Fruit fly (Drosophila melanogaster): Measurements from ENCODE around the gene Dmtn.
A peak's percentile ranks its signal among the peaks of the same experiment; 100 is the strongest.

The Dmtn gene

DNA sequence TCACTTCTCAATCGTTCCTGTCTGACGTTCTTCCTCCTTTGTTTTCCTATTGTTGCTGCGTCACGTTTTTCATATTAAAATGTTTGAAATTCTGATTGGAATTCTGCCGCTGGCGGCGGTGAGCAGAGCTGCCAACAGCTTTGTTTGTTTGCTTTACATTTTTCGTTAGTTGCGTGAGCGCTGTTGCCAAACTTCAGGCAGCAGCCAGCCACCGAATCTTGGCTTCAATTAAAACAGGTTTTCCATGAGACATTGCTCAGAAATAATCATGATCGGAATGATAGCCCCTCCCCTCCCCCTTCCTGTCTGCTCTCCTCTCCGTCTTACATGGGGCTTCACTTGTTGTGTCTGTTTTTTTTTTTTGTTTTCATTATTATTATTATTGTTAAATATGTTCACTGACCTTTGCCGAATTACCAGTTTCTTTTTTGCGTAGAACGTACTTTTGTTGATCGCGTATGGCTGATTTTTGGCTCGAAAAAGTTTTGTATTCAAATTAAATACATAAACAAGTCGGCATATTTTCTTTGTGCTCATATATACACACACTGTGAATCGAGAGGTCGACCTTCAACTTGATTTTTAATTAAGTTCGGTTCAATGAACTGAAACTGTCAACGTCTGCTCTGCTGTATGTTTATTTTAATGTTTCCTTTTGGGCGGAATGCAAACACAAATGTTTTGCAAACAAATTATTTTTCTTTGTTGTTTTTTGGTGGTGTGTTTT, 20.6 kb upstream of the Dmtn start:
- TF ChIP-seq Dll (optimal IDR thresholded peaks at IDR 0.05) (no peak), CG8478 (optimal IDR thresholded peaks at IDR 0.05) (no peak), usp (GFP tag; optimal IDR thresholded peaks at IDR 0.05) (no peak), EcR (GFP tag; optimal IDR thresholded peaks at IDR 0.05) (no peak), pan (optimal IDR thresholded peaks at IDR 0.05) (no peak), psq (optimal IDR thresholded peaks at IDR 0.05) (no peak)

DNA sequence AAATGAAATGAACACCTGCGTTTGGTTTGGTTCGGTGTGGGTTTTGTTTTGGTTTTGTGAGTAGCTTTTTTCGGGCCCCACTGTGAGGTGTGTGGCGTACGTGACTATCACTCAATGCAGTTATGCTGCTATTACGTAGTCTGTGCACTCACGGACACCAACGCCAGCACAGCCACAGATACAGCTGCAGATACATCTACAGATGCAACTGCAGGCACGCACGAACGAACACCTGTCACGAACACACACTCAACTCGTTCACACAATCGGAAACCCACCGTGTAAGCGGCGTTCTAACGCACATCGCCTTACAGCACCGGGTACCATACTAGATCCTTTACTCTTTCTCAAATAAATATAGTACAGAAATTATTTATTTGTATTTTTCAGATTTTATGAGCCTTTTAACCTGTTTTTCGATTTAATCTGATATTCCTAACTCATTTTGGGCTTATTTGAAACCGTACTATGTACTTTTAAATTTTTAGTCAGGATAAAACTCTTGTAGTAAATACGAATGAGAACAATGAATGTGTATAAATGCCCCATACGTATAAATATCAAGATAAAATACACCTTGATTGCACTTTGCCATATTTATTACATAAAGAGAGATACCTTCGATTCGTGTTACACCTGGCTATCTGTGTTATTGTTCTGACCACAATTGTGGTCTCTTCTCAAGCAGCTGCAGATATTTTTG, 19.9 kb upstream of the Dmtn start:
- TF ChIP-seq EcR (GFP tag; optimal IDR thresholded peaks at IDR 0.05) (no peak), Dll (optimal IDR thresholded peaks at IDR 0.05) (no peak), psq (optimal IDR thresholded peaks at IDR 0.05) (no peak), pan (optimal IDR thresholded peaks at IDR 0.05) (no peak), CG8478 (optimal IDR thresholded peaks at IDR 0.05) (no peak), usp (GFP tag; optimal IDR thresholded peaks at IDR 0.05) (no peak)

DNA sequence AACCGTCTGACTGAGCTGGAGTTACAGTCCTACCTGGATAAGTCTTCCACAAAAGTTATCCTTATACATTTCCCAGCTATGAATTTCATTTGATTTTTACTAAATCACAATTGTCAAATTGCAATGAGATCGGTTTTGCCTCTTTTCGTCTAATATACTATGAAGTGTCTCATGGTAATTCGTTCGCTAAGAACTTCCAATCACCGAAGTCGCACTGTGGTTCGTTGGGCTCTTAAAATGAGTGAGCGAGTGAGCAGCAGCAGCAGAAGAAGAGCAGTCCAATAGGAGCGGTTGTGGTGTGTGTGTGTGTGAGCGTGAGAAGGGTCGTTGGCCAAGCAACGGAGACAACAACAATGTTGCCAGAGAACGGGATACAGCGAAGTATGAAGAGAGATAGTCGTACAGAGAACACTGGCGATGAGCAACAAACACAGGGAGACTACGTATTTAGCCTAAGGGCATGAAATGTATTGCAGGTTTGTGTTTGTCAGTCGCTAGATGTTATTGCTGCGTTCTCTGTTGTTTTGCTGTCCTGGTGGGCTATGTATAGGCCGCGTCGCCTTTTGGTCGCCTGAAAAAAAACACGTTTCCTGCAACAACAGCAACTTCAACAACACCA, 18.4 kb upstream of the Dmtn start:
- TF ChIP-seq EcR (GFP tag; optimal IDR thresholded peaks at IDR 0.05) (peak; percentile 36 to 95), usp (GFP tag; optimal IDR thresholded peaks at IDR 0.05) (no peak), CG8478 (optimal IDR thresholded peaks at IDR 0.05) (no peak)

dm6 chr3R:6423128-6423527, 17.4 kb upstream of the Dmtn start:
- TF ChIP-seq Dll (optimal IDR thresholded peaks at IDR 0.05), result no peak
- TF ChIP-seq CG8478 (optimal IDR thresholded peaks at IDR 0.05), result no peak
- no peak for TF ChIP-seq EcR (GFP tag; optimal IDR thresholded peaks at IDR 0.05)
- TF ChIP-seq psq (optimal IDR thresholded peaks at IDR 0.05), result no peak
- no peak for TF ChIP-seq usp (GFP tag; optimal IDR thresholded peaks at IDR 0.05)
- no peak for TF ChIP-seq pan (optimal IDR thresholded peaks at IDR 0.05)

DNA sequence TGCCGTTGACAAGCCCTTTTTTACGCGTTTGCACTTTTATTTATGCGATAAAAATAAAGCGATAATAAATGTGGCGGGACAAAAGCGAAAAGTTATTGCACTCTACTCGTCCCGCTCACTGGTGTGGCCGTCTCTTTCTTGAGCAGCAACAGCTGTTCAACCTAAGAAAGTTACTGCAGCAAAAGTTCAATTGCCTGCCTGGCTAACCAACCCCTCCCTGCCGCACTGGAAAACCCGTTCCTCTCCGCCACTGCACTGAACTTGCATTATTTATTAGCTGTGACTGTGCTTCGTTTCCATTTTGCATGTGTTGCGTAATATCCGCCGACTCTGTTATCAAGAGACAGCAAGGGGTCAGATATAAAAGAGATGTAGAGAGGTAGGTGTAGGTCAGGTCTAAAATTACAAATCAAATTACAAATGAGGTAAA, 16.0 kb upstream of the Dmtn start:
- peak; percentile 70 to 92 for TF ChIP-seq EcR (GFP tag; optimal IDR thresholded peaks at IDR 0.05)
- TF ChIP-seq CG8478 (optimal IDR thresholded peaks at IDR 0.05), result no peak

DNA sequence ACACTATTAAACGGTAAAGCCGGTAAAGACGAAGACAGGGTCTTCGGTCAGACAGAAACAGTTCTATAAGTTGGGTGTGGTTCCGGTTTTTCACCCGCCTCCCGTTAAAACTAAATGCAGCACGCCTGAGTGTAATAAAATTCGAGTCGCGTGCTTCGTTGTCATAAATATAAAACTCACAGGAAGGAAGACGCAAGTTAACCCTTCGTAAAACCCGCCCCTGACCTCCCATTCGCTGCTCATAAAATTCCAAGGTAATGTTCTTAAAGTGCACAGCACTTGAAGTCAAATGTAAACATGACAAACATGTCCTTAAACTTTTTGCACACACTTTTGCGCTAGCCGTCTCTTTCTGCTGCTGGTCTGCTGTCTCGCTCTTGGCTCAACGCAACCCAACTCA, 15.6 kb upstream of the Dmtn start:
- no peak for TF ChIP-seq pan (optimal IDR thresholded peaks at IDR 0.05)
- no peak for TF ChIP-seq usp (GFP tag; optimal IDR thresholded peaks at IDR 0.05)
- TF ChIP-seq Dll (optimal IDR thresholded peaks at IDR 0.05), result no peak
- TF ChIP-seq psq (optimal IDR thresholded peaks at IDR 0.05), result no peak
- TF ChIP-seq EcR (GFP tag; optimal IDR thresholded peaks at IDR 0.05), result no peak
- TF ChIP-seq CG8478 (optimal IDR thresholded peaks at IDR 0.05), result no peak

DNA sequence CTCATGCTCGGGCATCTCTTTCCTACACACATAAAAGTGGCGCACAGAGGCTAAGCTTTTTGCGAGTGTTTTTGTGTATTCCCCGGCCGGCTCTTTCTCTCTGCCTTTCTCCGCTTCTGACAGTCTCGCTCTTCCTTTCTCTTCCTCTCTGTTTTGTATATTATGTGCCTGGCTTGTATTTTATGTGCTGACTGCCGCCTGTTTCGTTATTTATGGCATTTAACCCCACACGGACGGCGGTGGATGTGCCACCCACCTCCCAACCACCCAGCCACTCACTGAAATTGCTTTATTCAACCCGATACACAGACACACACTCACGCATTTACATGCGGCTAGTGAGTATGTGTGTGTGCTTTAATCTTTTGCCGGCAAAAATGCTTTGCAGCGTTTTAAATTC, 14.2 kb upstream of the Dmtn start:
- TF ChIP-seq psq (optimal IDR thresholded peaks at IDR 0.05) (no peak), usp (GFP tag; optimal IDR thresholded peaks at IDR 0.05) (no peak), pan (optimal IDR thresholded peaks at IDR 0.05) (no peak), Dll (optimal IDR thresholded peaks at IDR 0.05) (no peak), CG8478 (optimal IDR thresholded peaks at IDR 0.05) (no peak), EcR (GFP tag; optimal IDR thresholded peaks at IDR 0.05) (no peak)

DNA sequence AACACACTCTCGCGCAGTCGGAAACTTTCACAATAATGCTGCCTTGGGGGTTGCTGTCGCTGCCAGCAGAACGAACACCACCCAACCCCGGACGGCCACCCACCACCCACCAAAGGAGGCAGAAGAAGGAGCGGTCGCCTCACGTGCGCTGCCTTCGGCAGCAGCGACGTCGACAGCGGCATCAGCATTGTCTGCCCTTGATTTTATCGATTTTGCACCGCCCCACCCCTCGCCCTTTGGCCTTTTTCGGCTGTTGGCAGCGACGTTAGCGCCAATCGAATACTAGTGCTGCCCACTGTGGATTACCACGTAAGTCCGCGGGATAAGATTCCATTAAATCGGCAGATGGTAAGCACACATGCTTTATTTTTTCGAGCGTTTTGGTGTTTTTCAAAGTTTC, 13.4 kb upstream of the Dmtn start:
- TF ChIP-seq EcR (GFP tag; optimal IDR thresholded peaks at IDR 0.05), result no peak

DNA sequence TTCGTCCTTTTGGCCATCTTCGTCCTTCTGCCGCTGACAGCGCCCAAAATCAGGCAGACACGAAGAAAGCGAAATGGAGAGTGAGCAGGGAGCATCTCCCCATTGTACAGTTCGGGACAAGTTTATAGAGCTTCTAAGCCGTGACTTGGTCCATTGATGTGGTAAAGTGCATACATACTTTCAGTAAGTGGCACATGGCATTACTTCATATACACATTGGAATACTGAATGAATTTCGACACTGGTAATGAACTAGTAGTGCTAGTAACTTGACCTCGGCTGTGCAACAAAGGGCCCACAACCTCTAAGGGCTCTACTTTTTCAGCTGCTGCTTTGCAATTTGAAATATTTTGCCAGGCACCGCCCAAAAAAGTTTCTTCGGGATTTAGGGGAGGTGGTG, 10.5 kb upstream of the Dmtn start:
- TF ChIP-seq psq (optimal IDR thresholded peaks at IDR 0.05) (no peak), usp (GFP tag; optimal IDR thresholded peaks at IDR 0.05) (no peak), EcR (GFP tag; optimal IDR thresholded peaks at IDR 0.05) (no peak), pan (optimal IDR thresholded peaks at IDR 0.05) (no peak), CG8478 (optimal IDR thresholded peaks at IDR 0.05) (no peak), Dll (optimal IDR thresholded peaks at IDR 0.05) (no peak)

dm6 chr3R:6414439-6415344, 9.0 kb upstream of the Dmtn start:
- TF ChIP-seq usp (GFP tag; optimal IDR thresholded peaks at IDR 0.05) (no peak), pan (optimal IDR thresholded peaks at IDR 0.05) (no peak), EcR (GFP tag; optimal IDR thresholded peaks at IDR 0.05) (no peak), CG8478 (optimal IDR thresholded peaks at IDR 0.05) (no peak)

- TF ChIP-seq Dll (optimal IDR thresholded peaks at IDR 0.05) (no peak), pan (optimal IDR thresholded peaks at IDR 0.05) (no peak), EcR (GFP tag; optimal IDR thresholded peaks at IDR 0.05) (no peak), CG8478 (optimal IDR thresholded peaks at IDR 0.05) (no peak)
These were observed 8.2 kb upstream of the Dmtn start for dm6 chr3R:6413771-6414438.

All from whole organism.